Fruit fly (Drosophila melanogaster): ENCODE data around the gene CG34043.
A peak's percentile ranks its signal among the peaks of the same experiment; 100 is the strongest.

CG34043 gene

dm6 chr2L:10269854-10270253 lies 10.8 kb downstream of the CG34043 start, which contains the start of gene Mulk:
Gene Mulk, plus strand, starts transcription at chr2L:10270051.
- TF ChIP-seq crp (GFP tag; optimal IDR thresholded peaks at IDR 0.05) (peak; percentile 0 to 84), pfk (GFP tag; optimal IDR thresholded peaks at IDR 0.05) (peak; percentile 91), CG34422 (GFP tag; IDR thresholded peaks at IDR 0.05) (0 out of 3 replicates have a peak, but pooled peaks have one; percentile 11), CG30020 (tag; optimal IDR thresholded peaks at IDR 0.05) (peak; percentile 90), Lpt (GFP tag; optimal IDR thresholded peaks at IDR 0.05) (no peak), HmgZ (tag; optimal IDR thresholded peaks at IDR 0.05) (peak; percentile 10), YL-1 (GFP tag; optimal IDR thresholded peaks at IDR 0.05) (peak; percentile 29), CG4854 (GFP tag; optimal IDR thresholded peaks at IDR 0.05) (no peak), CTCF (GFP tag; optimal IDR thresholded peaks at IDR 0.05) (no peak), pzg (GFP tag; optimal IDR thresholded peaks at IDR 0.05) (peak; percentile 31), sqz (GFP tag; optimal IDR thresholded peaks at IDR 0.05) (no peak), cg (GFP tag; optimal IDR thresholded peaks at IDR 0.05) (peak; percentile 72), row (GFP tag; IDR thresholded peaks at IDR 0.05) (peak; percentile 14; the same call in 1 of the 3 replicates), MBD-R2 (GFP tag; IDR thresholded peaks at IDR 0.05) (peak; percentile 76), wek (GFP tag; optimal IDR thresholded peaks at IDR 0.05) (peak; percentile 98), CG10321 (GFP tag; IDR thresholded peaks at IDR 0.05) (no peak), MESR4 (GFP tag; optimal IDR thresholded peaks at IDR 0.05) (peak; percentile 23), NfI (GFP tag; optimal IDR thresholded peaks at IDR 0.05) (no peak), stwl (tag; optimal IDR thresholded peaks at IDR 0.05) (peak; percentile 36), dm (GFP tag; optimal IDR thresholded peaks at IDR 0.05) (peak; percentile 19), rib (GFP tag; IDR thresholded peaks at IDR 0.05) (no peak), BEAF-32 (GFP tag; optimal IDR thresholded peaks at IDR 0.05) (no peak), HLH4C (GFP tag; IDR thresholded peaks at IDR 0.05; ENCODE audit: partially characterized antibody) (no peak), CG4617 (GFP tag; optimal IDR thresholded peaks at IDR 0.05; ENCODE audit: borderline replicate concordance) (peak; percentile 5), BtbVII (GFP tag; optimal IDR thresholded peaks at IDR 0.05) (no peak), Pdp1 (GFP tag; optimal IDR thresholded peaks at IDR 0.05) (peak in 1 of 2 experiments; percentile 81), gfzf (GFP tag; optimal IDR thresholded peaks at IDR 0.05) (peak; percentile 9), ranshi (GFP tag; IDR thresholded peaks at IDR 0.05) (no peak), hbn (GFP tag; IDR thresholded peaks at IDR 0.05; ENCODE audit: partially characterized antibody) (peak; percentile 36; the same call in 1 of the 2 replicates), Camta (GFP tag; optimal IDR thresholded peaks at IDR 0.05) (no peak), CG1603 (tag; optimal IDR thresholded peaks at IDR 0.05) (peak; percentile 95), CG14860 (GFP tag; IDR thresholded peaks at IDR 0.05; ENCODE audit: partially characterized antibody) (no peak), Dll (GFP tag; IDR thresholded peaks at IDR 0.05; ENCODE audit: partially characterized antibody) (0 out of 4 replicates have a peak, but pooled peaks have one; percentile 29), CG13775 (GFP tag; optimal IDR thresholded peaks at IDR 0.05) (no peak), CG5180 (GFP tag; optimal IDR thresholded peaks at IDR 0.05) (peak; percentile 40), eve (GFP tag; optimal IDR thresholded peaks at IDR 0.05) (peak in 1 of 2 experiments; percentile 40)

- TF ChIP-seq Gug (GFP tag; IDR thresholded peaks at IDR 0.05) (no peak), nerfin-1 (tag; optimal IDR thresholded peaks at IDR 0.05) (peak; percentile 9), gfzf (GFP tag; optimal IDR thresholded peaks at IDR 0.05) (peak; percentile 70), CG9797 (GFP tag; optimal IDR thresholded peaks at IDR 0.05) (peak; percentile 30), CrebB (tag; optimal IDR thresholded peaks at IDR 0.05) (no peak), grau (tag; optimal IDR thresholded peaks at IDR 0.05) (no peak), Max (GFP tag; optimal IDR thresholded peaks at IDR 0.05) (no peak), CG8290 (GFP tag; optimal IDR thresholded peaks at IDR 0.05) (no peak), CG8290 (tag; optimal IDR thresholded peaks at IDR 0.05) (no peak), CG13287 (GFP tag; IDR thresholded peaks at IDR 0.05; ENCODE audit: partially characterized antibody) (no peak), Pdp1 (GFP tag; optimal IDR thresholded peaks at IDR 0.05) (peak in 1 of 2 experiments; percentile 78), nmo (GFP tag; optimal IDR thresholded peaks at IDR 0.05) (no peak), sd (tag; optimal IDR thresholded peaks at IDR 0.05) (peak; percentile 79), ems (GFP tag; optimal IDR thresholded peaks at IDR 0.05) (no peak), knrl (GFP tag; IDR thresholded peaks at IDR 0.05; ENCODE audit: partially characterized antibody) (no peak), Opbp (GFP tag; IDR thresholded peaks at IDR 0.05; ENCODE audit: partially characterized antibody) (no peak), Dp (GFP tag; optimal IDR thresholded peaks at IDR 0.05) (peak; percentile 18)
Observed at dm6 chr2L:10268688-10269087, 12.0 kb downstream of the CG34043 start, which contains the start of gene CG4957. Gene CG4957, plus strand, starts transcription at chr2L:10268872.
